Worm (Caenorhabditis elegans) whole organism, L1 larva: ENCODE results near the gene Y54G2A.41.

Experiments
- dpl-1 ChIP-seq, 3 experiments: fragments of 150-350 bp in 2 of 3; sonication (generic microtip) in 1 of 3; optimal IDR thresholded peaks; 2 replicates each; lab custom pipeline; 2014 to 2017; ENCODE audit warnings: missing biosample characterization in 3 of 3, missing genetic modification characterization in 3 of 3, missing genetic modification reagents in 3 of 3
- fkh-10 ChIP-seq: sonication (generic microtip); optimal IDR thresholded peaks from 2 replicates; lab custom pipeline; 2017; ENCODE audit warnings: missing biosample characterization, missing genetic modification reagents, missing genetic modification characterization
- mdl-1 ChIP-seq, 2 experiments: fragments of 150-350 bp; optimal IDR thresholded peaks; 2 replicates each; lab custom pipeline; 2014 to 2017; ENCODE audit warnings: missing biosample characterization in 2 of 2, missing genetic modification characterization in 2 of 2, inconsistent platforms in 1 of 2
- nhr-11 ChIP-seq: fragments of 150-350 bp; optimal IDR thresholded peaks from 2 replicates; lab custom pipeline; 2014; ENCODE audit warnings: missing biosample characterization, missing genetic modification characterization
- nhr-28 ChIP-seq: fragments of 150-350 bp; optimal IDR thresholded peaks from 2 replicates; lab custom pipeline; 2014; ENCODE audit warnings: missing biosample characterization, missing genetic modification characterization
- pax-3 ChIP-seq: fragments of 200-800 bp; sonication (Bioruptor generic); optimal IDR thresholded peaks from 2 replicates; lab custom pipeline; 2018; ENCODE audit warnings: mild to moderate bottlenecking, missing genetic modification characterization, moderate library complexity, missing compliant biosample characterization
- sox-4 ChIP-seq: sonication (generic microtip); optimal IDR thresholded peaks from 2 replicates; lab custom pipeline; 2016; ENCODE audit warnings: missing genetic modification characterization, missing compliant biosample characterization
- unc-62 ChIP-seq: fragments of 150-350 bp; optimal IDR thresholded peaks from 2 replicates; lab custom pipeline; 2014; ENCODE audit warnings: missing biosample characterization, missing genetic modification reagents, missing genetic modification characterization
- zag-1 ChIP-seq: fragments of 150-350 bp; optimal IDR thresholded peaks from 2 replicates; lab custom pipeline; 2014; ENCODE audit warnings: missing biosample characterization, missing genetic modification characterization
- ztf-11 ChIP-seq, 2 experiments: sonication (generic microtip); optimal IDR thresholded peaks; 2 replicates each; lab custom pipeline; 2016 to 2017; ENCODE audit warnings: missing genetic modification characterization in 2 of 2, missing biosample characterization in 1 of 2, missing compliant biosample characterization in 1 of 2

DNA sequence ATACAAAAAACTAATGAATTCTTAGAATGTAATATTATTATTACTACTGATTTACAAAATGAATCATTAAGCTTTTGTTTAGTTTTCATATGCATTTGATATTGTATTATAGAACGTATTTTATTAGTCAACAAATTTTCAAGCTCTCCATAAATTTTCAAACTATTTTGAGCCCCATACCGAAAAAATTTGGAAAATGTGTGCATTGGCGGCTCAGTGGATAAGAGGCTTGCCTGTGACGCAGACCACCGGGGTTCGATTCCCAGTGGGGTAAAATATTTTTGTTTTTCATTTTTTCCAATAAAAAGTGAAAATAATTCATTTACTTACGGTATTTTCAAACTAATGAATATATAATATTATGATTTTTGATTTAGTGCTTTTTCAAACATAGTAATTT lies 13.2 kb upstream of the Y54G2A.41 start:
- no peak for TF ChIP-seq fkh-10
- TF ChIP-seq pax-3 (tag; lab: Kevin White, UChicago), result no peak
- no peak for TF ChIP-seq zag-1
- TF ChIP-seq mdl-1 (tag; optimal IDR thresholded peaks at IDR 0.05; lab: Kevin White, UChicago), result no peak
- no peak for TF ChIP-seq unc-62 (GFP tag; lab: Kevin White, UChicago)
- no peak for TF ChIP-seq dpl-1 (GFP tag; optimal IDR thresholded peaks at IDR 0.05; lab: Kevin White, UChicago)
- no peak for TF ChIP-seq nhr-28 (tag; lab: Kevin White, UChicago)
- TF ChIP-seq nhr-11, result no peak
- no peak for TF ChIP-seq sox-4 (tag; lab: Kevin White, UChicago)
- no peak for TF ChIP-seq ztf-11 (tag; optimal IDR thresholded peaks at IDR 0.05; lab: Kevin White, UChicago)
